Worm (Caenorhabditis elegans): ENCODE results near the gene C10F3.7.

- TF ChIP-seq him-1 (tag; optimal IDR thresholded peaks at IDR 0.05) (no peak), W03F9.2 (tag; optimal IDR thresholded peaks at IDR 0.05) (no peak)
These were observed 50.0 kb downstream of the C10F3.7 start, which contains the start of the genes M03F8.5 and M03F8.7 for ce11 chrV:5936691-5937090.
